Worm (Caenorhabditis elegans): ENCODE data around the gene rip-1.

DNA sequence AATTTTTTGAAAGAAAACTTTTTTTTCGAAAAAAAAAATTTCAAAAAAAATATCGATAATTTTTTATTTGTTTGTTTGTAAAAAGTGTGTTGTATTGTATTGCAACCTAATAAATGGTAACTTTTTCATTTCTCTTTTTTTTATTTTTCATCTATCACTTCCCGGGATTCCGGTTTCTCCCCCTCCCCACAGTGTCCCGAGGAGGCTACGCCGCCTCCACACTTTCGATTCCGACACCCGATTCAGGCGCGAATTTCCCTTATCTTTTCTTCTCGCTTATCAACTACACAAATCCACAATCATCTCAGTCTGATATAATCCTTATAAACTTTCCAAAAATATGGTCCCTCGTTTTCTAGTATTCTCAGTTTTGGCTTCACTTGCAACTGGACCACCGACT is 4.0 kb downstream of the rip-1 start, which contains the start of gene R01H10.4:
- TF ChIP-seq ref-1 (GFP tag; conservative IDR thresholded peaks at IDR 0.05): no peak
- no peak for TF ChIP-seq ztf-23 (GFP tag; IDR thresholded peaks at IDR 0.05)
- TF ChIP-seq klf-2 (GFP tag; conservative IDR thresholded peaks at IDR 0.05): no peak
- no peak for TF ChIP-seq T22C8.4 (GFP tag; IDR thresholded peaks at IDR 0.05)

Measured in whole organism, midembryonic.